Worm (Caenorhabditis elegans) whole organism, L4/young adult: Measurements from ENCODE around the gene srw-133.

ENCODE experiments used
- W03F9.2 ChIP-seq: fragments of 150-350 bp; optimal IDR thresholded peaks from 2 replicates; lab custom pipeline; 2014; ENCODE audit warnings: missing biosample characterization, missing genetic modification characterization
- dao-5 ChIP-seq: sonication (generic microtip); optimal IDR thresholded peaks from 2 replicates; lab custom pipeline; 2016; ENCODE audit warnings: missing genotype, missing genetic modification characterization, moderate library complexity, missing compliant biosample characterization
- him-1 ChIP-seq: sonication (generic microtip); optimal IDR thresholded peaks from 2 replicates; lab custom pipeline; 2016; ENCODE audit warnings: missing genotype, missing genetic modification reagents, missing genetic modification characterization, missing compliant biosample characterization

DNA sequence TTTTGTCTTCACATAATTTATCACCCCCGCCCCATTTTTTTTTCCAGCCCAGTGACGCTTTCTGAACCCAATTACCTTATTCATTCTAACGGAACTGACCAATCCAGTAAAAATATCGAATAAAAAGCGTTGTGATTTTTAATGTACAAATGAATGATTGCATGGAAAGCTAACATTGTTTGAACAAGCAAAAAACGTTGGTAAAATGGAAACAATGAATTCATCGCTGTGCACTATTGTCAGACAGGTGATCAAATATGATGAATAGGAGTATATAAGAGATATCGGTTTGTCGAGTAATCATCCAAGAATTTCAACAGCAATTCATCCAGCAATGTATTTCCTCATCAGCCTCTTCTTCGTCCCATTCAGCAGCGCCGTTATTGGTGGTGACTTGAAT is 15.1 kb upstream of the srw-133 start, which contains the start of gene phat-4:
- TF ChIP-seq W03F9.2 (tag; lab: Kevin White, UChicago) = no peak
- TF ChIP-seq him-1 (tag; lab: Kevin White, UChicago) = no peak
- TF ChIP-seq dao-5 (tag; lab: Kevin White, UChicago) = no peak
